Worm (Caenorhabditis elegans) whole organism, young adult: Measurements from ENCODE around the gene F55C5.10.

Experiments used
- B0336.3 ChIP-seq: fragments of 200-800 bp; sonication (Bioruptor generic); IDR thresholded peaks from 2 replicates; pipeline ENCODE4 v1.3.6; 2022; ENCODE audit warnings: missing genetic modification characterization, missing compliant biosample characterization
- C06A6.2 ChIP-seq: fragments of 200-800 bp; sonication (Bioruptor generic); conservative IDR thresholded peaks from 2 replicates; pipeline ENCODE4 v1.3.6; 2022; ENCODE audit warnings: missing genetic modification characterization, missing compliant biosample characterization
- C17E4.6 ChIP-seq: fragments of 200-800 bp; sonication (Bioruptor generic); IDR thresholded peaks from 2 replicates; pipeline ENCODE4 v1.3.6; 2022; ENCODE audit warnings: missing genetic modification reagents, missing genetic modification characterization, missing compliant biosample characterization
- D2030.7 ChIP-seq: fragments of 200-800 bp; sonication (Bioruptor generic); IDR thresholded peaks from 2 replicates; pipeline ENCODE4 v1.3.6; 2022; ENCODE audit warnings: missing genetic modification reagents, missing genetic modification characterization, missing compliant biosample characterization
- F10E7.11 ChIP-seq: sonication (generic microtip); optimal IDR thresholded peaks from 2 replicates; lab custom pipeline; 2017; ENCODE audit warnings: mild to moderate bottlenecking, missing genetic modification characterization, moderate library complexity, missing compliant biosample characterization
- F39B2.1 ChIP-seq: fragments of 200-800 bp; sonication (Bioruptor generic); IDR thresholded peaks from 2 replicates; pipeline ENCODE4 v1.3.6; 2022; ENCODE audit warnings: missing genetic modification reagents, missing genetic modification characterization, missing compliant biosample characterization
- F57A8.1 ChIP-seq: fragments of 200-800 bp; sonication (Bioruptor generic); optimal IDR thresholded peaks from 2 replicates; lab custom pipeline; 2018; ENCODE audit warnings: mild to moderate bottlenecking, missing genetic modification characterization, moderate library complexity, missing compliant biosample characterization
- Y53F4B.3 ChIP-seq: fragments of 200-800 bp; sonication (Bioruptor generic); IDR thresholded peaks from 2 replicates; pipeline ENCODE4 v1.3.6; 2022; ENCODE audit warnings: missing genetic modification reagents, missing genetic modification characterization, missing compliant biosample characterization
- Y95B8A.8 ChIP-seq: fragments of 200-800 bp; sonication (Bioruptor generic); IDR thresholded peaks from 2 replicates; pipeline ENCODE4 v1.3.6; 2022; ENCODE audit warnings: missing genetic modification reagents, missing genetic modification characterization, missing compliant biosample characterization
- attf-3 ChIP-seq: fragments of 200-800 bp; sonication (Bioruptor generic); conservative IDR thresholded peaks from 2 replicates; pipeline ENCODE4 v1.3.6; 2022; ENCODE audit warnings: missing genetic modification reagents, missing genetic modification characterization, missing compliant biosample characterization
- ccch-3 ChIP-seq: fragments of 200-800 bp; sonication (Bioruptor generic); optimal IDR thresholded peaks from 2 replicates; lab custom pipeline; 2018; ENCODE audit warnings: mild to moderate bottlenecking, missing genetic modification characterization, missing compliant biosample characterization
- cebp-2 ChIP-seq: fragments of 200-800 bp; sonication (Bioruptor generic); IDR thresholded peaks from 2 replicates; pipeline ENCODE4 v1.3.6; 2022; ENCODE audit warnings: missing genetic modification characterization, missing compliant biosample characterization
- ceh-58 ChIP-seq: fragments of 200-800 bp; sonication (Bioruptor generic); IDR thresholded peaks from 2 replicates; pipeline ENCODE4 v1.3.6; 2022; ENCODE audit warnings: missing genetic modification characterization, missing compliant biosample characterization
- die-1 ChIP-seq: sonication (generic microtip); optimal IDR thresholded peaks from 2 replicates; lab custom pipeline; 2016; ENCODE audit warnings: missing genotype, mild to moderate bottlenecking, missing genetic modification characterization, missing compliant biosample characterization
- dpl-1 ChIP-seq: fragments of 150-350 bp; optimal IDR thresholded peaks from 2 replicates; lab custom pipeline; 2014; ENCODE audit warnings: missing biosample characterization, missing genetic modification reagents, missing genetic modification characterization
- egl-44 ChIP-seq: fragments of 200-800 bp; sonication (Bioruptor generic); IDR thresholded peaks from 2 replicates; pipeline ENCODE4 v1.3.6; 2022; ENCODE audit warnings: missing genetic modification reagents, missing genetic modification characterization, missing compliant biosample characterization
- egrh-3 ChIP-seq: fragments of 200-800 bp; sonication (Bioruptor generic); IDR thresholded peaks from 2 replicates; pipeline ENCODE4 v1.3.6; 2022; ENCODE audit warnings: missing genetic modification reagents, missing genetic modification characterization, missing compliant biosample characterization
- ets-4 ChIP-seq: fragments of 200-800 bp; sonication (Bioruptor generic); optimal IDR thresholded peaks from 2 replicates; lab custom pipeline; 2018; ENCODE audit warnings: mild to moderate bottlenecking, missing genetic modification characterization, missing compliant biosample characterization
- gei-17 ChIP-seq: fragments of 200-800 bp; sonication (Bioruptor generic); optimal IDR thresholded peaks from 2 replicates; lab custom pipeline; 2018; ENCODE audit warnings: mild to moderate bottlenecking, missing genetic modification characterization, missing compliant biosample characterization
- him-1 ChIP-seq: sonication (generic microtip); optimal IDR thresholded peaks from 2 replicates; lab custom pipeline; 2016; ENCODE audit warnings: missing genotype, missing genetic modification reagents, missing genetic modification characterization, missing compliant biosample characterization
- hlh-12 ChIP-seq: sonication (generic microtip); optimal IDR thresholded peaks from 2 replicates; lab custom pipeline; 2016; ENCODE audit warnings: missing genetic modification characterization, missing compliant biosample characterization
- hlh-26 ChIP-seq: fragments of 200-800 bp; sonication (Bioruptor generic); conservative IDR thresholded peaks from 2 replicates; pipeline ENCODE4 v1.3.6; 2022; ENCODE audit warnings: missing genetic modification reagents, missing genetic modification characterization, missing compliant biosample characterization
- lag-1 ChIP-seq: fragments of 200-800 bp; sonication (Bioruptor generic); IDR thresholded peaks from 2 replicates; pipeline ENCODE4 v1.3.6; 2022; ENCODE audit warnings: missing genetic modification reagents, missing genetic modification characterization, missing compliant biosample characterization
- let-607 ChIP-seq, 2 experiments: fragments of 200-800 bp in 1 of 2; sonication (Bioruptor generic) in 1 of 2; sonication (generic microtip) in 1 of 2; optimal IDR thresholded peaks; 2 replicates each; lab custom pipeline; 2016 to 2018; ENCODE audit warnings: mild to moderate bottlenecking in 2 of 2, missing compliant biosample characterization in 2 of 2, missing genetic modification characterization in 2 of 2, moderate library complexity in 2 of 2, missing genotype in 1 of 2
- lin-35 ChIP-seq, 3 experiments: fragments of 150-350 bp in 2 of 3; sonication (generic microtip) in 1 of 3; optimal IDR thresholded peaks; 2 replicates each; lab custom pipeline; 2014 to 2018; ENCODE audit warnings: missing biosample characterization in 3 of 3, missing genetic modification characterization in 3 of 3, missing genetic modification reagents in 3 of 3
- lir-1 ChIP-seq: fragments of 200-800 bp; sonication (Bioruptor generic); conservative IDR thresholded peaks from 2 replicates; pipeline ENCODE4 v1.3.6; 2022; ENCODE audit warnings: missing genetic modification reagents, missing genetic modification characterization, missing compliant biosample characterization
- madf-8 ChIP-seq: fragments of 200-800 bp; sonication (Bioruptor generic); conservative IDR thresholded peaks from 2 replicates; pipeline ENCODE4 v1.3.6; 2022; ENCODE audit warnings: missing genetic modification reagents, missing genetic modification characterization, missing compliant biosample characterization
- mel-28 ChIP-seq: sonication (generic microtip); optimal IDR thresholded peaks from 2 replicates; lab custom pipeline; 2016; ENCODE audit warnings: borderline replicate concordance, mild to moderate bottlenecking, missing genetic modification characterization, missing compliant biosample characterization
- nfya-1 ChIP-seq: sonication (generic microtip); optimal IDR thresholded peaks from 2 replicates; lab custom pipeline; 2017; ENCODE audit warnings: antibody characterized with exemption, missing compliant biosample characterization, missing genetic modification characterization, borderline replicate concordance; ENCODE audit not compliant: insufficient read depth
- nhr-179 ChIP-seq: sonication (generic microtip); optimal IDR thresholded peaks from 2 replicates; lab custom pipeline; 2016; ENCODE audit warnings: mild to moderate bottlenecking, missing genetic modification characterization, missing compliant biosample characterization
- nhr-90 ChIP-seq: sonication (generic microtip); optimal IDR thresholded peaks from 2 replicates; lab custom pipeline; 2016; ENCODE audit warnings: missing genotype, mild to moderate bottlenecking, missing genetic modification characterization, missing compliant biosample characterization
- pha-4 ChIP-seq: fragments of 150-350 bp; sonication (generic microtip); optimal IDR thresholded peaks from 2 replicates; lab custom pipeline; 2014; ENCODE audit warnings: missing biosample characterization, missing genetic modification reagents, missing genetic modification characterization
- rec-8 ChIP-seq, 2 experiments: sonication (generic microtip); optimal IDR thresholded peaks; 2 replicates each; lab custom pipeline; 2016; ENCODE audit warnings: mild to moderate bottlenecking in 2 of 2, missing genetic modification characterization in 2 of 2, missing genetic modification reagents in 2 of 2, missing genotype in 2 of 2, missing biosample characterization in 1 of 2, missing compliant biosample characterization in 1 of 2, moderate library complexity in 1 of 2
- snpc-1.1 ChIP-seq: sonication (generic microtip); optimal IDR thresholded peaks from 2 replicates; lab custom pipeline; 2017; ENCODE audit warnings: missing genetic modification characterization, mild to moderate bottlenecking, missing compliant biosample characterization, antibody characterized with exemption, moderate library complexity, missing genotype, missing genetic modification reagents; ENCODE audit not compliant: insufficient read depth
- snpc-1.3 ChIP-seq: sonication (generic microtip); optimal IDR thresholded peaks from 2 replicates; lab custom pipeline; 2017; ENCODE audit warnings: missing genetic modification characterization, mild to moderate bottlenecking, missing compliant biosample characterization, antibody characterized with exemption, moderate library complexity, missing genotype, missing genetic modification reagents; ENCODE audit not compliant: insufficient read depth
- sptf-2 ChIP-seq: fragments of 200-800 bp; sonication (Bioruptor generic); optimal IDR thresholded peaks from 2 replicates; lab custom pipeline; 2018; ENCODE audit warnings: mild to moderate bottlenecking, missing genetic modification characterization, missing compliant biosample characterization
- tlf-1 ChIP-seq: fragments of 200-800 bp; sonication (Bioruptor generic); optimal IDR thresholded peaks from 2 replicates; lab custom pipeline; 2018; ENCODE audit warnings: mild to moderate bottlenecking, missing genetic modification characterization, missing compliant biosample characterization
- unc-62 ChIP-seq: fragments of 150-350 bp; optimal IDR thresholded peaks from 2 replicates; lab custom pipeline; 2014; ENCODE audit warnings: missing biosample characterization, missing genetic modification reagents, missing genetic modification characterization
- zim-3 ChIP-seq: sonication (generic microtip); optimal IDR thresholded peaks from 2 replicates; lab custom pipeline; 2017; ENCODE audit warnings: mild to moderate bottlenecking, missing genetic modification characterization, moderate library complexity, missing compliant biosample characterization
- ztf-26 ChIP-seq: sonication (generic microtip); optimal IDR thresholded peaks from 2 replicates; lab custom pipeline; 2017; ENCODE audit warnings: missing genetic modification characterization, missing compliant biosample characterization
- ztf-3 ChIP-seq: fragments of 200-800 bp; sonication (Bioruptor generic); optimal IDR thresholded peaks from 2 replicates; lab custom pipeline; 2018; ENCODE audit warnings: mild to moderate bottlenecking, missing genetic modification characterization, missing compliant biosample characterization

The F55C5.10 gene

ce11 chrV:12291587-12291986 is 8.3 kb downstream of the F55C5.10 start, which contains the start of the genes srpa-68 and srh-16 (continued):
- TF ChIP-seq D2030.7: peak; percentile 52; the same call in 1 of the 2 replicates
- TF ChIP-seq, all 124 proteins: peak for 61

- no peak for TF ChIP-seq Y53F4B.3 (GFP tag; lab: Robert Waterston, UW)
- TF ChIP-seq madf-8: no peak
- TF ChIP-seq ceh-58 (GFP tag; lab: Robert Waterston, UW): no peak
- TF ChIP-seq snpc-1.3 (tag; lab: Kevin White, UChicago): no peak
- no peak for TF ChIP-seq gei-17 (GFP tag; lab: Kevin White, UChicago)
- TF ChIP-seq lag-1 (GFP tag; lab: Robert Waterston, UW): no peak
- TF ChIP-seq ets-4 (GFP tag; lab: Kevin White, UChicago): no peak
- TF ChIP-seq C06A6.2 (GFP tag; lab: Robert Waterston, UW): no peak
- TF ChIP-seq lin-35 (GFP tag; optimal IDR thresholded peaks at IDR 0.05; lab: Kevin White, UChicago): no peak
- no peak for TF ChIP-seq egl-44 (GFP tag; lab: Robert Waterston, UW)
- no peak for TF ChIP-seq unc-62 (GFP tag; lab: Kevin White, UChicago)
- TF ChIP-seq lir-1: no peak
- no peak for TF ChIP-seq nfya-1 (tag; lab: Kevin White, UChicago)
- TF ChIP-seq ztf-26 (tag; lab: Kevin White, UChicago): no peak
- no peak for TF ChIP-seq ccch-3 (GFP tag; lab: Kevin White, UChicago)
- no peak for TF ChIP-seq him-1 (tag; lab: Kevin White, UChicago)
- TF ChIP-seq F10E7.11 (tag; lab: Kevin White, UChicago): no peak
- TF ChIP-seq sptf-2 (GFP tag; lab: Kevin White, UChicago): no peak
- TF ChIP-seq C17E4.6 (GFP tag; lab: Robert Waterston, UW): no peak
- no peak for TF ChIP-seq cebp-2 (GFP tag; lab: Robert Waterston, UW)
These were observed 10.8 kb downstream of the F55C5.10 start for ce11 chrV:12294091-12294490.

ce11 chrV:12295015-12295414 is 11.7 kb downstream of the F55C5.10 start:
- no peak for TF ChIP-seq rec-8 (tag; optimal IDR thresholded peaks at IDR 0.05; lab: Kevin White, UChicago)
- TF ChIP-seq hlh-26 (GFP tag; lab: Robert Waterston, UW): no peak
- no peak for TF ChIP-seq zim-3 (tag; lab: Kevin White, UChicago)
- no peak for TF ChIP-seq die-1 (tag; lab: Kevin White, UChicago)
- no peak for TF ChIP-seq Y95B8A.8
- no peak for TF ChIP-seq F57A8.1
- TF ChIP-seq snpc-1.1 (tag; lab: Kevin White, UChicago): no peak

ce11 chrV:12295520-12295919 is 12.2 kb downstream of the F55C5.10 start:
- TF ChIP-seq B0336.3 (GFP tag; lab: Robert Waterston, UW) (no peak), hlh-12 (tag; lab: Kevin White, UChicago) (no peak), tlf-1 (GFP tag; lab: Kevin White, UChicago) (no peak), ztf-3 (no peak), dpl-1 (GFP tag; lab: Kevin White, UChicago) (no peak), attf-3 (GFP tag; lab: Robert Waterston, UW) (no peak), F39B2.1 (GFP tag; lab: Robert Waterston, UW) (no peak), mel-28 (no peak), let-607 (tag; optimal IDR thresholded peaks at IDR 0.05; lab: Kevin White, UChicago) (no peak), rec-8 (tag; optimal IDR thresholded peaks at IDR 0.05; lab: Kevin White, UChicago) (no peak), pha-4 (no peak), C17E4.6 (GFP tag; lab: Robert Waterston, UW) (no peak), egrh-3 (no peak), nhr-179 (no peak), nhr-90 (tag; lab: Kevin White, UChicago) (no peak)
